Fruit fly (Drosophila melanogaster) whole organism, adult: ENCODE data around the gene Slc25A46b.

Source experiments
- CG11617 ChIP-seq: fragments of 200-800 bp; sonication (Bioruptor generic); optimal IDR thresholded peaks from 2 replicates; lab custom pipeline; 2017; ENCODE audit warnings: mild to moderate bottlenecking, missing biosample characterization, missing genetic modification reagents, missing genetic modification characterization
- CG14711 ChIP-seq: fragments of 200-800 bp; sonication (Bioruptor generic); optimal IDR thresholded peaks from 2 replicates; lab custom pipeline; 2018; ENCODE audit warnings: missing biosample characterization, mild to moderate bottlenecking, missing genetic modification characterization, moderate library complexity
- CG1620 ChIP-seq: fragments of 200-800 bp; sonication (Bioruptor generic); optimal IDR thresholded peaks from 2 replicates; lab custom pipeline; 2016; ENCODE audit warnings: missing biosample characterization, missing genetic modification characterization
- CG33017 ChIP-seq: fragments of 200-800 bp; sonication (Bioruptor generic); optimal IDR thresholded peaks from 2 replicates; lab custom pipeline; 2018; ENCODE audit warnings: missing biosample characterization, mild to moderate bottlenecking, missing genetic modification characterization, moderate library complexity
- CG5204 ChIP-seq: fragments of 200-800 bp; sonication (Bioruptor generic); optimal IDR thresholded peaks from 2 replicates; lab custom pipeline; 2016; ENCODE audit warnings: missing biosample characterization, missing genetic modification characterization
- Clk ChIP-seq: fragments of 200-800 bp; sonication (Bioruptor generic); optimal IDR thresholded peaks from 2 replicates; lab custom pipeline; 2017; ENCODE audit warnings: missing biosample characterization, missing genetic modification characterization
- Crg-1 ChIP-seq: fragments of 200-800 bp; sonication (Bioruptor generic); optimal IDR thresholded peaks from 2 replicates; lab custom pipeline; 2016; ENCODE audit warnings: missing biosample characterization, missing genetic modification characterization
- Hr96 ChIP-seq: fragments of 200-800 bp; sonication (Bioruptor generic); optimal IDR thresholded peaks from 2 replicates; lab custom pipeline; 2016; ENCODE audit warnings: missing biosample characterization, missing genetic modification characterization
- bab1 ChIP-seq: fragments of 200-800 bp; sonication (Bioruptor generic); optimal IDR thresholded peaks from 3 replicates; lab custom pipeline; 2019; ENCODE audit warnings: missing biosample characterization, mild to moderate bottlenecking, missing genetic modification characterization, moderate library complexity
- cic ChIP-seq: fragments of 200-800 bp; sonication (Bioruptor generic); optimal IDR thresholded peaks from 2 replicates; lab custom pipeline; 2017; ENCODE audit warnings: missing biosample characterization, mild to moderate bottlenecking, missing genetic modification characterization, moderate library complexity
- kay ChIP-seq: fragments of 200-800 bp; sonication (Bioruptor generic); peaks from one replicate; lab custom pipeline; 2016; ENCODE audit warnings: missing biosample characterization, missing genetic modification characterization, borderline replicate concordance
- toe ChIP-seq: fragments of 200-800 bp; sonication (Bioruptor generic); optimal IDR thresholded peaks from 2 replicates; lab custom pipeline; 2016; ENCODE audit warnings: missing biosample characterization, missing genetic modification characterization

DNA sequence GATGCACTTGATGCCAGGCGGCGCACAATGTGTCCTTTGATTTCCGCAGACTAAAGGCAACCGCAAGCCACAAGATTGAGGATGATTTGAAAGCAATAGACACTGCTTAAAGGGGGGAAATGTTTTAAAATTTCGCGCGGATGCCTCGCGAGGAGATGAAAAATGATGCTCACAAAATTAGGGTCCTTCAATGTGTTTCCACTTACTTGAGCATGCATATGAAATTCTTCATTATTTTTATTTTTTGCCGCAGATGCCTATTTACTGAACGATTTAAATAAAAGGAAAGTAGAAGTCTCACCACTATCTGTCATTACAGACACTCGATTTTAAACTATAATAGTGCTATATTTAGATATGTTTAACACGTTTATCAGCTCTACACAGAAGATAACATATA, at the start of gene Slc25A46b:
- TF ChIP-seq cic = no peak
- no peak for TF ChIP-seq Crg-1
- no peak for TF ChIP-seq CG33017 (tag; lab: Kevin White, UChicago)
- no peak for TF ChIP-seq CG5204 (GFP tag; lab: Kevin White, UChicago)
- TF ChIP-seq Hr96 = no peak
- no peak for TF ChIP-seq CG1620 (GFP tag; lab: Kevin White, UChicago)
- TF ChIP-seq CG11617 (GFP tag; lab: Kevin White, UChicago) = no peak
- no peak for TF ChIP-seq kay (GFP tag; lab: Kevin White, UChicago)
- no peak for TF ChIP-seq Clk
- no peak for TF ChIP-seq CG14711 (tag; lab: Kevin White, UChicago)
- no peak for TF ChIP-seq toe
- no peak for TF ChIP-seq bab1 (GFP tag; lab: Kevin White, UChicago)
